Worm (Caenorhabditis elegans): ENCODE results near the gene irld-24.

- TF ChIP-seq unc-62 (GFP tag; optimal IDR thresholded peaks at IDR 0.05) (no peak), nhr-237 (tag; optimal IDR thresholded peaks at IDR 0.05) (no peak), nhr-28 (tag; optimal IDR thresholded peaks at IDR 0.05) (no peak), lsy-2 (tag; optimal IDR thresholded peaks at IDR 0.05) (no peak), nhr-12 (tag; optimal IDR thresholded peaks at IDR 0.05) (no peak)
Observed at ce11 chrX:14026893-14027292, 40.5 kb downstream of the irld-24 start.

Measured in whole organism, mixed stage, embryonic.